Worm (Caenorhabditis elegans): ENCODE data around the gene T27D12.6.

Gene T27D12.6

ce11 chrII:11810436-11810835 lies 24.9 kb upstream of the T27D12.6 start, which contains the start of gene F43G6.7:
Gene F43G6.7 (plus strand): TSS chrII:11810790.
- TF ChIP-seq med-1 (GFP tag; optimal IDR thresholded peaks at IDR 0.05; ENCODE audit: insufficient read depth) (no peak), tab-1 (GFP tag; IDR thresholded peaks at IDR 0.05) (no peak), ref-1 (GFP tag; conservative IDR thresholded peaks at IDR 0.05) (no peak), ztf-29 (GFP tag; IDR thresholded peaks at IDR 0.05) (no peak), cog-1 (tag; optimal IDR thresholded peaks at IDR 0.05) (no peak), klf-2 (GFP tag; conservative IDR thresholded peaks at IDR 0.05) (no peak), flt-1 (GFP tag; IDR thresholded peaks at IDR 0.05) (no peak), ztf-23 (GFP tag; IDR thresholded peaks at IDR 0.05) (no peak), T22C8.4 (GFP tag; IDR thresholded peaks at IDR 0.05) (no peak)

DNA sequence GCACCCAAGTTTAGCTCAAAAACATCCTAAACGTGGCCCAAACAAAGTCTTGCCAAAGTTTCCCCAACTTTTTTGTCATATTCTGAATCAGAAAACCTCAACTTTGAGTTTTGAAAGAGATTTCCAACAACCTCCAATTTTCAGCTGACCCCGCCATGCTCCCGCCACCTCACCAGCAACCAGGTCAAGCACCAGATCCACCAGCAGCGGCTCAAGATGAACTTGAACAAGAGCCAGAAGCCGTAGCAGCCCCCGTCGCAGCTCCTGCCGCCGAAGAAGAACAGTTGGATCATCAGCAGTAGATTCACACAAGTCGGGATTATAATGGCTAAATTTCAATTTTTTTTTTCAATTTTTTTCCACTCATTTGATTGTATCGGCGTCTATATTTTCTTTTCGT lies 24.1 kb upstream of the T27D12.6 start:
- TF ChIP-seq cog-1 (tag; optimal IDR thresholded peaks at IDR 0.05) (no peak), ztf-23 (GFP tag; IDR thresholded peaks at IDR 0.05) (no peak), tab-1 (GFP tag; IDR thresholded peaks at IDR 0.05) (no peak), klf-2 (GFP tag; conservative IDR thresholded peaks at IDR 0.05) (no peak), ztf-29 (GFP tag; IDR thresholded peaks at IDR 0.05) (no peak), med-1 (GFP tag; optimal IDR thresholded peaks at IDR 0.05; ENCODE audit: insufficient read depth) (no peak), ref-1 (GFP tag; conservative IDR thresholded peaks at IDR 0.05) (no peak), flt-1 (GFP tag; IDR thresholded peaks at IDR 0.05) (no peak), T22C8.4 (GFP tag; IDR thresholded peaks at IDR 0.05) (no peak)

DNA sequence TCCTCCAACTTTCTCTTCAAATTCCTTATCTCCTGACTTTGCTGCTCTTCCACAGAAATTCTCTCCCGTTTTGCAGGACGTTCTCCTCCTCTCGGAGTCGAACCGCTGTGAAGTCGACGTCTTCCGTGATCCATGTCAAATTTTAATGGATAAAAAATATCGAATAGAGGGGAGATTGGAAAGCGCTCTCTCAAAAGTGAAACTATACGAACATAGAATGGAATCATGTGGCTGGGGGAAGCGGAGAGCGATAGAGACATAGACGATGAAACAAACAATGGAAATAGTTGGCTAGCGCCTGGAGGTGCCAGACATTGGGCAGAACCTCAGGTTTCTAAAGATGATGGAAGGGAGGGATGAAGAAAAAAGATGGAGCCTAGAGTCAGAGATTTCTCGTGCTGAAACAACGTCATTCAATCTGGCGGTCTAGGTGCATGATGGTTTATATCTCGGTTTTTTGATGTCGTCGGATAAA lies 21.4 kb upstream of the T27D12.6 start, which contains the start of gene F43G6.8:
Gene F43G6.8, minus strand, starts transcription at position 198 of the 475 bp plus-strand sequence.
- TF ChIP-seq klf-2 (GFP tag; conservative IDR thresholded peaks at IDR 0.05), result no peak
- TF ChIP-seq ref-1 (GFP tag; conservative IDR thresholded peaks at IDR 0.05), result no peak

DNA sequence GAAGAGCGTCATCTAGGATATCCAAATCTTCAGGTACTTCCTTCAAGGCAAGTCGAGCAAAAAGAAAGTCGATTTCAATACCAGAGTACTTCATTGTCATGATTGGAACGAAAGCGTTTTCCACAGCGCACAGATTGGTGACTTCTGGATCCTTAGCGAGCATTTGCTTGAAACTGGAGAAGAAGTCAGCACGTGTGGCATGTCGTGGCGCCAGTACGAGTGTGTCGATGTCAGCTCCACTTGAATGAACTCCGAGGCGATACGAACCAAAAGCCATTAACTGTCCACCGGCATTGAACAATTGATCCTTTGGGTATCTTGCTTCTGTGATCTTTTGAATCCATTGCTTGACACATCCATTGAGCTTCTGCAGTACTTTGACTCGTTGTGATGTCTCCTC lies 19.3 kb upstream of the T27D12.6 start:
- TF ChIP-seq klf-2 (GFP tag; conservative IDR thresholded peaks at IDR 0.05), result no peak
- TF ChIP-seq ref-1 (GFP tag; conservative IDR thresholded peaks at IDR 0.05), result no peak
- no peak for TF ChIP-seq ztf-29 (GFP tag; IDR thresholded peaks at IDR 0.05)
- TF ChIP-seq flt-1 (GFP tag; IDR thresholded peaks at IDR 0.05), result no peak
- TF ChIP-seq tab-1 (GFP tag; IDR thresholded peaks at IDR 0.05), result no peak
- no peak for TF ChIP-seq T22C8.4 (GFP tag; IDR thresholded peaks at IDR 0.05)
- TF ChIP-seq med-1 (GFP tag; optimal IDR thresholded peaks at IDR 0.05; ENCODE audit: insufficient read depth), result no peak
- no peak for TF ChIP-seq ztf-23 (GFP tag; IDR thresholded peaks at IDR 0.05)
- no peak for TF ChIP-seq cog-1 (tag; optimal IDR thresholded peaks at IDR 0.05)

DNA sequence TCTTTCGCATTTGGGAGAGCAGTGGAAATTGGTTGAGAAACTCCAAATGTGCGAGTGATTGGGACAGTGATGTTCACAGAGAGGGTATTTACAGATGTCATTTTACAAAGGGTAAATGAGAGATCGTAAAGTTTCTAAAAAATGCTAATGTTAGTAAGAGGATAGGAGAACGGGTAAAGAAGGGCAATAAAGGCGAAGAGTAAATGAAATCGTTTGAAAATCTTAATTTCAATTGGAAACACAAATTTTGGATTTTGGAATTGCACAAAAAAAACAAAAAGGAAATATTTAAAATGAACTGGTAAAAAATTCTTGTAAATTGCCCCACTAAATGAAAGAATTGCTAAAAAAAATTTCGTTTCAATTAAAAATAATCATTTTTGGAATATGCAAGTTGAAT lies 18.8 kb upstream of the T27D12.6 start, which contains the start of gene pap-3:
Gene pap-3, minus strand, starts transcription at position 101 of the 400 bp plus-strand sequence.
- TF ChIP-seq klf-2 (GFP tag; conservative IDR thresholded peaks at IDR 0.05) (no peak), flt-1 (GFP tag; IDR thresholded peaks at IDR 0.05) (no peak), med-1 (GFP tag; optimal IDR thresholded peaks at IDR 0.05; ENCODE audit: insufficient read depth) (no peak), tab-1 (GFP tag; IDR thresholded peaks at IDR 0.05) (no peak), ztf-29 (GFP tag; IDR thresholded peaks at IDR 0.05) (no peak)

- TF ChIP-seq ztf-29 (GFP tag; IDR thresholded peaks at IDR 0.05) (no peak), T22C8.4 (GFP tag; IDR thresholded peaks at IDR 0.05) (no peak), ztf-23 (GFP tag; IDR thresholded peaks at IDR 0.05) (no peak), med-1 (GFP tag; optimal IDR thresholded peaks at IDR 0.05; ENCODE audit: insufficient read depth) (no peak), tab-1 (GFP tag; IDR thresholded peaks at IDR 0.05) (no peak), cog-1 (tag; optimal IDR thresholded peaks at IDR 0.05) (no peak), flt-1 (GFP tag; IDR thresholded peaks at IDR 0.05) (no peak), klf-2 (GFP tag; conservative IDR thresholded peaks at IDR 0.05) (no peak), ref-1 (GFP tag; conservative IDR thresholded peaks at IDR 0.05) (no peak)
Observed at ce11 chrII:11819824-11820223, 15.5 kb upstream of the T27D12.6 start, which contains the start of gene Y6D1A.2. Gene Y6D1A.2 (minus strand): TSS chrII:11819924.

ce11 chrII:11823566-11824308 lies 11.6 kb upstream of the T27D12.6 start, which contains the start of gene Y6D1A.1:
Gene Y6D1A.1 (minus strand): TSS chrII:11823616.
- TF ChIP-seq ztf-23 (GFP tag; IDR thresholded peaks at IDR 0.05) (no peak), cog-1 (tag; optimal IDR thresholded peaks at IDR 0.05) (no peak), tab-1 (GFP tag; IDR thresholded peaks at IDR 0.05) (no peak), T22C8.4 (GFP tag; IDR thresholded peaks at IDR 0.05) (no peak), med-1 (GFP tag; optimal IDR thresholded peaks at IDR 0.05; ENCODE audit: insufficient read depth) (no peak), ref-1 (GFP tag; conservative IDR thresholded peaks at IDR 0.05) (no peak), klf-2 (GFP tag; conservative IDR thresholded peaks at IDR 0.05) (no peak), flt-1 (GFP tag; IDR thresholded peaks at IDR 0.05) (no peak), ztf-29 (GFP tag; IDR thresholded peaks at IDR 0.05) (no peak)

- TF ChIP-seq tab-1 (GFP tag; IDR thresholded peaks at IDR 0.05) (0 out of 2 replicates have a peak, but pooled peaks have one; percentile 59), ztf-23 (GFP tag; IDR thresholded peaks at IDR 0.05) (0 out of 2 replicates have a peak, but pooled peaks have one; percentile 35), flt-1 (GFP tag; IDR thresholded peaks at IDR 0.05) (0 out of 2 replicates have a peak, but pooled peaks have one; percentile 53)
Observed at ce11 chrII:11824673-11825072, 10.6 kb upstream of the T27D12.6 start.

ce11 chrII:11829920-11830319 lies 5.4 kb upstream of the T27D12.6 start, which contains the start of gene pes-5:
Gene pes-5 (minus strand): TSS chrII:11830020.
- TF ChIP-seq ref-1 (GFP tag; conservative IDR thresholded peaks at IDR 0.05) (no peak), tab-1 (GFP tag; IDR thresholded peaks at IDR 0.05) (no peak), ztf-23 (GFP tag; IDR thresholded peaks at IDR 0.05) (no peak), med-1 (GFP tag; optimal IDR thresholded peaks at IDR 0.05; ENCODE audit: insufficient read depth) (no peak), cog-1 (tag; optimal IDR thresholded peaks at IDR 0.05) (no peak), klf-2 (GFP tag; conservative IDR thresholded peaks at IDR 0.05) (no peak), T22C8.4 (GFP tag; IDR thresholded peaks at IDR 0.05) (no peak), flt-1 (GFP tag; IDR thresholded peaks at IDR 0.05) (no peak)

All from whole organism, midembryonic.